Worm (Caenorhabditis elegans) whole organism, late embryonic: ENCODE results near the gene B0361.4.

ENCODE experiments used
- dve-1 ChIP-seq: sonication (generic microtip); optimal IDR thresholded peaks from 2 replicates; lab custom pipeline; 2017; ENCODE audit warnings: antibody characterized with exemption, mild to moderate bottlenecking, missing genetic modification characterization, missing compliant biosample characterization
- lin-11 ChIP-seq: fragments of 200-800 bp; sonication (Bioruptor generic); optimal IDR thresholded peaks from 2 replicates; lab custom pipeline; 2018; ENCODE audit warnings: mild to moderate bottlenecking, missing genetic modification characterization, missing compliant biosample characterization
- madf-2 ChIP-seq: sonication (generic microtip); optimal IDR thresholded peaks from 2 replicates; lab custom pipeline; 2017; ENCODE audit warnings: missing genetic modification characterization, missing compliant biosample characterization
- pros-1 ChIP-seq: fragments of 150-350 bp; optimal IDR thresholded peaks from 2 replicates; lab custom pipeline; 2014; ENCODE audit warnings: missing biosample characterization, missing genetic modification reagents, missing genetic modification characterization

ce11 chrIII:7238727-7239126 lies 20.1 kb upstream of the B0361.4 start, which contains the start of gene pars-1:
- TF ChIP-seq madf-2 (tag; lab: Kevin White, UChicago) (no peak), dve-1 (no peak), lin-11 (tag; lab: Kevin White, UChicago) (no peak), pros-1 (tag; lab: Kevin White, UChicago) (no peak)
